Worm (Caenorhabditis elegans) whole organism, mixed stage, embryonic: ENCODE results near the gene oac-54.

Experiments
- M03D4.4 ChIP-seq: sonication (generic microtip); optimal IDR thresholded peaks from 2 replicates; lab custom pipeline; 2017; ENCODE audit warnings: mild to moderate bottlenecking, missing genetic modification characterization, missing compliant biosample characterization
- bed-3 ChIP-seq: fragments of 200-800 bp; sonication (Bioruptor generic); optimal IDR thresholded peaks from 3 replicates; lab custom pipeline; 2018; ENCODE audit warnings: mild to moderate bottlenecking, missing genetic modification characterization, moderate library complexity, missing compliant biosample characterization
- blmp-1 ChIP-seq: fragments of 150-350 bp; optimal IDR thresholded peaks from 2 replicates; lab custom pipeline; 2014; ENCODE audit warnings: missing biosample characterization, missing genetic modification characterization
- ceh-39 ChIP-seq: fragments of 150-350 bp; optimal IDR thresholded peaks from 2 replicates; lab custom pipeline; 2014; ENCODE audit warnings: missing biosample characterization, missing genetic modification characterization
- ceh-43 ChIP-seq: fragments of 200-800 bp; sonication (Bioruptor generic); optimal IDR thresholded peaks from 2 replicates; lab custom pipeline; 2018; ENCODE audit warnings: mild to moderate bottlenecking, missing genetic modification characterization, moderate library complexity, missing compliant biosample characterization
- ceh-83 ChIP-seq: fragments of 200-800 bp; sonication (Bioruptor generic); optimal IDR thresholded peaks from 2 replicates; lab custom pipeline; 2018; ENCODE audit warnings: mild to moderate bottlenecking, missing genetic modification characterization, missing compliant biosample characterization
- ces-1 ChIP-seq: fragments of 150-350 bp; optimal IDR thresholded peaks from 2 replicates; lab custom pipeline; 2014; ENCODE audit warnings: missing biosample characterization, missing genetic modification reagents, missing genetic modification characterization
- cnd-1 ChIP-seq: fragments of 200-800 bp; sonication (Bioruptor generic); optimal IDR thresholded peaks from 2 replicates; lab custom pipeline; 2018; ENCODE audit warnings: mild to moderate bottlenecking, missing genetic modification characterization, missing compliant biosample characterization
- drap-1 ChIP-seq: fragments of 200-800 bp; sonication (Bioruptor generic); optimal IDR thresholded peaks from 3 replicates; lab custom pipeline; 2018; ENCODE audit warnings: mild to moderate bottlenecking, missing genetic modification characterization, missing compliant biosample characterization
- elt-1 ChIP-seq: sonication (generic microtip); optimal IDR thresholded peaks from 2 replicates; lab custom pipeline; 2017; ENCODE audit warnings: missing genetic modification characterization, mild to moderate bottlenecking, missing compliant biosample characterization, antibody characterized with exemption, moderate library complexity, borderline replicate concordance; ENCODE audit not compliant: insufficient read depth
- ham-2 ChIP-seq: fragments of 200-800 bp; sonication (Bioruptor generic); optimal IDR thresholded peaks from 2 replicates; lab custom pipeline; 2018; ENCODE audit warnings: mild to moderate bottlenecking, missing genetic modification characterization, missing compliant biosample characterization
- hlh-1 ChIP-seq: fragments of 150-350 bp; optimal IDR thresholded peaks from 2 replicates; lab custom pipeline; 2014; ENCODE audit warnings: missing biosample characterization, missing genetic modification reagents, missing genetic modification characterization
- lin-13 ChIP-seq: fragments of 150-350 bp; optimal IDR thresholded peaks from 2 replicates; lab custom pipeline; 2014; ENCODE audit warnings: missing biosample characterization, missing genetic modification characterization
- lin-32 ChIP-seq: fragments of 200-800 bp; sonication (Bioruptor generic); optimal IDR thresholded peaks from 2 replicates; lab custom pipeline; 2018; ENCODE audit warnings: mild to moderate bottlenecking, missing genetic modification characterization, missing compliant biosample characterization
- lsy-2 ChIP-seq: fragments of 150-350 bp; optimal IDR thresholded peaks from 2 replicates; lab custom pipeline; 2014; ENCODE audit warnings: missing biosample characterization, missing genetic modification characterization
- mab-5 ChIP-seq: fragments of 150-350 bp; optimal IDR thresholded peaks from 2 replicates; lab custom pipeline; 2014; ENCODE audit warnings: missing biosample characterization, missing genetic modification characterization
- mep-1 ChIP-seq: fragments of 150-350 bp; optimal IDR thresholded peaks from 2 replicates; lab custom pipeline; 2017; ENCODE audit warnings: missing biosample characterization, missing genetic modification reagents, missing genetic modification characterization, inconsistent platforms
- mls-2 ChIP-seq: sonication (generic microtip); optimal IDR thresholded peaks from 2 replicates; lab custom pipeline; 2016; ENCODE audit warnings: mild to moderate bottlenecking, missing genetic modification characterization, moderate library complexity, missing compliant biosample characterization
- nhr-2 ChIP-seq: fragments of 150-350 bp; optimal IDR thresholded peaks from 2 replicates; lab custom pipeline; 2014; ENCODE audit warnings: missing biosample characterization, missing genetic modification characterization
- nhr-237 ChIP-seq: fragments of 150-350 bp; optimal IDR thresholded peaks from 2 replicates; lab custom pipeline; 2014; ENCODE audit warnings: missing biosample characterization, missing genetic modification characterization
- nhr-28 ChIP-seq: fragments of 150-350 bp; optimal IDR thresholded peaks from 2 replicates; lab custom pipeline; 2014; ENCODE audit warnings: missing biosample characterization, missing genetic modification characterization
- nhr-76 ChIP-seq: sonication (generic microtip); optimal IDR thresholded peaks from 2 replicates; lab custom pipeline; 2017; ENCODE audit warnings: missing biosample characterization, missing genetic modification characterization
- pha-4 ChIP-seq: fragments of 150-350 bp; optimal IDR thresholded peaks from 2 replicates; lab custom pipeline; 2018; ENCODE audit warnings: missing biosample characterization, missing genetic modification reagents, missing genetic modification characterization
- sem-2 ChIP-seq: fragments of 200-800 bp; sonication (Bioruptor generic); optimal IDR thresholded peaks from 2 replicates; lab custom pipeline; 2018; ENCODE audit warnings: mild to moderate bottlenecking, missing genetic modification characterization, missing compliant biosample characterization
- snpc-4 ChIP-seq: fragments of 150-350 bp; optimal IDR thresholded peaks from 2 replicates; lab custom pipeline; 2014; ENCODE audit warnings: missing biosample characterization, missing genetic modification characterization
- sptf-1 ChIP-seq: sonication (generic microtip); optimal IDR thresholded peaks from 2 replicates; lab custom pipeline; 2017; ENCODE audit warnings: mild to moderate bottlenecking, missing genetic modification characterization, moderate library complexity, missing compliant biosample characterization
- tbx-8 ChIP-seq: fragments of 200-800 bp; sonication (Bioruptor generic); optimal IDR thresholded peaks from 2 replicates; lab custom pipeline; 2018; ENCODE audit warnings: mild to moderate bottlenecking, missing genetic modification characterization, moderate library complexity, missing compliant biosample characterization
- unc-120 ChIP-seq: sonication (generic microtip); optimal IDR thresholded peaks from 2 replicates; lab custom pipeline; 2017; ENCODE audit warnings: missing genetic modification characterization, missing compliant biosample characterization; ENCODE audit not compliant: poor library complexity, severe bottlenecking
- unc-39 ChIP-seq: fragments of 150-350 bp; optimal IDR thresholded peaks from 2 replicates; lab custom pipeline; 2014; ENCODE audit warnings: missing biosample characterization, missing genetic modification characterization
- unc-62 ChIP-seq: fragments of 150-350 bp; optimal IDR thresholded peaks from 2 replicates; lab custom pipeline; 2014; ENCODE audit warnings: missing biosample characterization, missing genetic modification reagents, missing genetic modification characterization
- zip-8 ChIP-seq: fragments of 150-350 bp; optimal IDR thresholded peaks from 2 replicates; lab custom pipeline; 2014; ENCODE audit warnings: missing biosample characterization, missing genetic modification characterization
- ztf-11 ChIP-seq: fragments of 150-350 bp; optimal IDR thresholded peaks from 2 replicates; lab custom pipeline; 2014; ENCODE audit warnings: missing biosample characterization, missing genetic modification characterization

Gene oac-54

ce11 chrII:9188380-9188779, 30.5 kb downstream of the oac-54 start, which contains the start of gene sym-2:
TSS of gene sym-2 (minus strand) at chrII:9188480.
- TF ChIP-seq pha-4 (tag; lab: Kevin White, UChicago) (no peak), unc-62 (GFP tag; lab: Kevin White, UChicago) (no peak), nhr-237 (no peak), zip-8 (tag; lab: Kevin White, UChicago) (no peak), tbx-8 (GFP tag; lab: Kevin White, UChicago) (no peak), nhr-28 (tag; lab: Kevin White, UChicago) (no peak), hlh-1 (tag; lab: Kevin White, UChicago) (no peak), nhr-76 (no peak), mep-1 (tag; lab: Kevin White, UChicago) (no peak)

ce11 chrII:9189648-9190047, 31.7 kb downstream of the oac-54 start:
- TF ChIP-seq mls-2 (tag; lab: Kevin White, UChicago) (no peak), M03D4.4 (tag; lab: Kevin White, UChicago) (no peak), pha-4 (tag; lab: Kevin White, UChicago) (no peak), mep-1 (tag; lab: Kevin White, UChicago) (no peak), ceh-43 (GFP tag; lab: Kevin White, UChicago) (no peak), zip-8 (tag; lab: Kevin White, UChicago) (no peak), ceh-39 (tag; lab: Kevin White, UChicago) (no peak), ceh-83 (GFP tag; lab: Kevin White, UChicago) (no peak), bed-3 (no peak), lsy-2 (no peak), ham-2 (GFP tag; lab: Kevin White, UChicago) (no peak), sptf-1 (no peak), ztf-11 (no peak), nhr-237 (no peak), hlh-1 (tag; lab: Kevin White, UChicago) (no peak), unc-39 (tag; lab: Kevin White, UChicago) (no peak), mab-5 (tag; lab: Kevin White, UChicago) (no peak)

DNA sequence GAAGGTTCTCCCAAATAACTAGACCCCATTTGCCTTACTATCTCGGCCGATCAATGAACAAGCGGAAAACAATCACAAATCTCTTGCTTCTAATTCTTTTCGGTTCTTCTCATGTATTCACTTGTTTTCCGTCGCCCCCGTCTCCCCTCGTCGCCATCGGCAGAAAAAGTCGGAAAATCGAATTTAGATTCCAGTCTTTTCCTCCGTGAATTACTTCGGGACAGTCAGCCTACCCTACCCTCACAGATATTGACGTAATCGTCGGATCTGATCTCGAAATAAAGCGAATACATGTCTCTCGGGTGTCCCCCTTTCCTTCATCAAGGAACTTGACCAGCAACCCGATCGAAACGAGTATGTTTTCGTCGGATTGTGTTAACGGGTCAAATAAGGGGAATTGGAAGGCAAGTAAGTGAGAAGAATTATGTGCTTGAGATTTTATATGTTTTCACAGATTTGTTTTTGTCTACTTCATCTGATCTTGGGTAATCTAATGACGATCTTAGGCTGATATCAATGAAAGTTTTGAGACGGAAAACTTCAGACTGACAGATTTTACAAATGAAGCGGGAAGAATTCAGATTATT, 32.7 kb downstream of the oac-54 start:
- TF ChIP-seq unc-120 (tag; lab: Kevin White, UChicago), result no peak
- TF ChIP-seq cnd-1 (tag; lab: Kevin White, UChicago), result no peak
- no peak for TF ChIP-seq sem-2
- TF ChIP-seq blmp-1, result no peak
- peak; percentile 31 for TF ChIP-seq ham-2 (GFP tag; lab: Kevin White, UChicago)
- TF ChIP-seq ces-1 (GFP tag; lab: Kevin White, UChicago), result no peak
- TF ChIP-seq pha-4 (tag; lab: Kevin White, UChicago), result no peak
- no peak for TF ChIP-seq sptf-1
- TF ChIP-seq lin-13 (tag; lab: Kevin White, UChicago), result no peak
- no peak for TF ChIP-seq M03D4.4 (tag; lab: Kevin White, UChicago)
- TF ChIP-seq elt-1, result peak; percentile 71
- no peak for TF ChIP-seq ceh-39 (tag; lab: Kevin White, UChicago)
- no peak for TF ChIP-seq mep-1 (tag; lab: Kevin White, UChicago)

ce11 chrII:9194195-9194594, 36.3 kb downstream of the oac-54 start, which contains the start of gene twk-4:
TSS of gene twk-4 (minus strand) at chrII:9194295.
- no peak for TF ChIP-seq ces-1 (GFP tag; lab: Kevin White, UChicago)
- TF ChIP-seq unc-39 (tag; lab: Kevin White, UChicago), result no peak
- TF ChIP-seq mls-2 (tag; lab: Kevin White, UChicago), result no peak
- no peak for TF ChIP-seq mab-5 (tag; lab: Kevin White, UChicago)
- TF ChIP-seq hlh-1 (tag; lab: Kevin White, UChicago), result no peak
- TF ChIP-seq cnd-1 (tag; lab: Kevin White, UChicago), result no peak
- TF ChIP-seq nhr-2 (tag; lab: Kevin White, UChicago), result no peak
- no peak for TF ChIP-seq zip-8 (tag; lab: Kevin White, UChicago)
- TF ChIP-seq snpc-4 (tag; lab: Kevin White, UChicago), result no peak
- no peak for TF ChIP-seq ceh-43 (GFP tag; lab: Kevin White, UChicago)
- TF ChIP-seq lin-32 (GFP tag; lab: Kevin White, UChicago), result no peak
- no peak for TF ChIP-seq sem-2
- no peak for TF ChIP-seq drap-1
- no peak for TF ChIP-seq nhr-237
- no peak for TF ChIP-seq ceh-39 (tag; lab: Kevin White, UChicago)
